Worm (Caenorhabditis elegans): ENCODE measurements around the gene odd-2.

odd-2 gene

ce11 chrX:6160427-6160826 is at the start of gene odd-2:
Gene odd-2, minus strand, starts transcription at chrX:6160527.
- TF ChIP-seq nhr-67 (tag; optimal IDR thresholded peaks at IDR 0.05) (no peak), mdl-1 (tag; optimal IDR thresholded peaks at IDR 0.05) (no peak), sea-2 (GFP tag; optimal IDR thresholded peaks at IDR 0.05) (no peak), hmg-11 (tag; optimal IDR thresholded peaks at IDR 0.05) (no peak), egl-27 (tag; optimal IDR thresholded peaks at IDR 0.05) (no peak), mml-1 (tag; optimal IDR thresholded peaks at IDR 0.05) (no peak), nhr-77 (tag; optimal IDR thresholded peaks at IDR 0.05) (no peak)

- TF ChIP-seq ceh-82 (tag; optimal IDR thresholded peaks at IDR 0.05) (no peak), lin-39 (tag; optimal IDR thresholded peaks at IDR 0.05) (no peak), R02D3.7 (tag; optimal IDR thresholded peaks at IDR 0.05) (no peak), unc-62 (GFP tag; optimal IDR thresholded peaks at IDR 0.05) (no peak), aly-2 (tag; optimal IDR thresholded peaks at IDR 0.05) (no peak), nhr-23 (tag; optimal IDR thresholded peaks at IDR 0.05) (no peak), elt-2 (tag; optimal IDR thresholded peaks at IDR 0.05) (no peak), sea-2 (GFP tag; optimal IDR thresholded peaks at IDR 0.05) (no peak), jun-1 (tag; optimal IDR thresholded peaks at IDR 0.05) (no peak), nhr-43 (tag; optimal IDR thresholded peaks at IDR 0.05; ENCODE audit: poor library complexity, severe bottlenecking) (no peak), mml-1 (tag; optimal IDR thresholded peaks at IDR 0.05) (no peak), fos-1 (tag; optimal IDR thresholded peaks at IDR 0.05) (no peak), tbx-2 (tag; optimal IDR thresholded peaks at IDR 0.05) (no peak), lsy-12 (tag; optimal IDR thresholded peaks at IDR 0.05) (no peak), fkh-2 (tag; optimal IDR thresholded peaks at IDR 0.05) (no peak), eor-1 (tag; optimal IDR thresholded peaks at IDR 0.05) (no peak), ama-1 (optimal IDR thresholded peaks at IDR 0.05) (no peak), elt-1 (tag; optimal IDR thresholded peaks at IDR 0.05) (no peak), ZK546.5 (tag; optimal IDR thresholded peaks at IDR 0.05) (no peak), ztf-4 (tag; optimal IDR thresholded peaks at IDR 0.05) (no peak)
Observed at ce11 chrX:6208463-6208862, 48.1 kb upstream of the odd-2 start, which contains the start of gene C14F11.7. Gene C14F11.7, minus strand, starts transcription at chrX:6208563.

ce11 chrX:6207687-6208088 is 47.4 kb upstream of the odd-2 start, which contains the start of gene T13C5.6:
Gene T13C5.6, minus strand, starts transcription at chrX:6207687.
- peak; percentile 3 for TF ChIP-seq zag-1 (tag; optimal IDR thresholded peaks at IDR 0.05)
- TF ChIP-seq ZK546.5 (tag; optimal IDR thresholded peaks at IDR 0.05): no peak
- TF ChIP-seq pqm-1 (tag; optimal IDR thresholded peaks at IDR 0.05): peak; percentile 39
- peak; percentile 52 for TF ChIP-seq fos-1 (tag; optimal IDR thresholded peaks at IDR 0.05)
- TF ChIP-seq lin-39 (tag; optimal IDR thresholded peaks at IDR 0.05): peak; percentile 94
- TF ChIP-seq eor-1 (tag; optimal IDR thresholded peaks at IDR 0.05): no peak
- TF ChIP-seq ztf-11 (tag; optimal IDR thresholded peaks at IDR 0.05): no peak
- peak; percentile 39 for TF ChIP-seq nhr-76 (tag; optimal IDR thresholded peaks at IDR 0.05)
- TF ChIP-seq elt-1 (tag; optimal IDR thresholded peaks at IDR 0.05): no peak
- TF ChIP-seq nhr-25 (tag; optimal IDR thresholded peaks at IDR 0.05): peak; percentile 88
- no peak for TF ChIP-seq nhr-67 (tag; optimal IDR thresholded peaks at IDR 0.05)
- peak; percentile 99 for TF ChIP-seq hmg-11 (tag; optimal IDR thresholded peaks at IDR 0.05)
- peak; percentile 81 for TF ChIP-seq ztf-4 (tag; optimal IDR thresholded peaks at IDR 0.05)
- TF ChIP-seq sea-2 (GFP tag; optimal IDR thresholded peaks at IDR 0.05): peak; percentile 35
- peak; percentile 24 for TF ChIP-seq nhr-77 (tag; optimal IDR thresholded peaks at IDR 0.05)
- TF ChIP-seq ama-1 (optimal IDR thresholded peaks at IDR 0.05): no peak
- TF ChIP-seq fkh-10 (GFP tag; optimal IDR thresholded peaks at IDR 0.05): peak; percentile 20
- peak; percentile 93 for TF ChIP-seq lsy-12 (tag; optimal IDR thresholded peaks at IDR 0.05)
- TF ChIP-seq unc-62 (GFP tag; optimal IDR thresholded peaks at IDR 0.05): peak; percentile 34
- peak; percentile 70 for TF ChIP-seq egl-27 (tag; optimal IDR thresholded peaks at IDR 0.05)
- no peak for TF ChIP-seq nhr-28 (tag; optimal IDR thresholded peaks at IDR 0.05)
- peak; percentile 60 for TF ChIP-seq lin-15B (tag; optimal IDR thresholded peaks at IDR 0.05)
- peak; percentile 87 for TF ChIP-seq pha-4 (tag; optimal IDR thresholded peaks at IDR 0.05)
- TF ChIP-seq daf-12 (tag; optimal IDR thresholded peaks at IDR 0.05): no peak
- TF ChIP-seq egl-5 (tag; optimal IDR thresholded peaks at IDR 0.05): peak; percentile 95
- TF ChIP-seq nhr-43 (tag; optimal IDR thresholded peaks at IDR 0.05; ENCODE audit: poor library complexity, severe bottlenecking): peak; percentile 95
- TF ChIP-seq nfya-1 (tag; optimal IDR thresholded peaks at IDR 0.05; ENCODE audit: insufficient read depth): peak; percentile 89
- peak in 2 of 3 experiments; percentile 18 to 88 for TF ChIP-seq elt-3 (tag; optimal IDR thresholded peaks at IDR 0.05)
- peak; percentile 48 for TF ChIP-seq aly-2 (tag; optimal IDR thresholded peaks at IDR 0.05)
- TF ChIP-seq unc-39 (tag; optimal IDR thresholded peaks at IDR 0.05): peak; percentile 6
- TF ChIP-seq snpc-4 (tag; optimal IDR thresholded peaks at IDR 0.05): peak; percentile 68
- TF ChIP-seq ceh-16 (tag; optimal IDR thresholded peaks at IDR 0.05): peak; percentile 69
- no peak for TF ChIP-seq ceh-9 (tag; optimal IDR thresholded peaks at IDR 0.05)
- peak; percentile 64 for TF ChIP-seq ceh-82 (tag; optimal IDR thresholded peaks at IDR 0.05)
- TF ChIP-seq jun-1 (tag; optimal IDR thresholded peaks at IDR 0.05): peak; percentile 81
- TF ChIP-seq nhr-12 (tag; optimal IDR thresholded peaks at IDR 0.05): no peak
- peak; percentile 11 for TF ChIP-seq nhr-11 (tag; optimal IDR thresholded peaks at IDR 0.05)
- TF ChIP-seq ceh-28 (tag; optimal IDR thresholded peaks at IDR 0.05): peak; percentile 70
- TF ChIP-seq R02D3.7 (tag; optimal IDR thresholded peaks at IDR 0.05): peak; percentile 40
- TF ChIP-seq nhr-237 (tag; optimal IDR thresholded peaks at IDR 0.05): no peak
- no peak for TF ChIP-seq mml-1 (tag; optimal IDR thresholded peaks at IDR 0.05)
- peak; percentile 91 for TF ChIP-seq skn-1 (tag; optimal IDR thresholded peaks at IDR 0.05)
- peak; percentile 28 for TF ChIP-seq fkh-2 (tag; optimal IDR thresholded peaks at IDR 0.05)
- TF ChIP-seq elt-2 (tag; optimal IDR thresholded peaks at IDR 0.05): peak; percentile 74

All from whole organism, L3 larva.